Worm (Caenorhabditis elegans) whole organism, early embryonic: Measurements from ENCODE around the gene H01G02.1.

Source experiments
- aly-1 ChIP-seq: sonication (generic microtip); optimal IDR thresholded peaks from 2 replicates; lab custom pipeline; 2016; ENCODE audit warnings: missing genetic modification characterization, missing compliant biosample characterization
- ama-1 ChIP-seq: fragments of 150-350 bp; optimal IDR thresholded peaks from 2 replicates; lab custom pipeline; 2014
- ceh-36 ChIP-seq: sonication (generic microtip); optimal IDR thresholded peaks from 2 replicates; lab custom pipeline; 2016; ENCODE audit warnings: missing genetic modification characterization, inconsistent platforms, missing compliant biosample characterization
- hmbx-1 ChIP-seq: sonication (generic microtip); optimal IDR thresholded peaks from 2 replicates; lab custom pipeline; 2016; ENCODE audit warnings: mild to moderate bottlenecking, missing genetic modification characterization, missing compliant biosample characterization
- hmg-4 ChIP-seq: fragments of 200-800 bp; sonication (Bioruptor generic); optimal IDR thresholded peaks from 2 replicates; lab custom pipeline; 2018; ENCODE audit warnings: mild to moderate bottlenecking, missing genetic modification characterization, missing compliant biosample characterization
- pes-1 ChIP-seq: fragments of 200-800 bp; sonication (Bioruptor generic); IDR thresholded peaks from 2 replicates; pipeline ENCODE4 v1.3.6; 2022; ENCODE audit warnings: missing genetic modification reagents, missing genetic modification characterization, missing compliant biosample characterization
- tbx-37 ChIP-seq: fragments of 200-800 bp; sonication (Bioruptor generic); conservative IDR thresholded peaks from 2 replicates; pipeline ENCODE4 v1.3.6; 2022; ENCODE audit warnings: missing genetic modification reagents, missing genetic modification characterization, missing compliant biosample characterization
- tra-4 ChIP-seq: sonication (generic microtip); optimal IDR thresholded peaks from 2 replicates; lab custom pipeline; 2017; ENCODE audit warnings: missing genetic modification characterization, missing compliant biosample characterization

DNA sequence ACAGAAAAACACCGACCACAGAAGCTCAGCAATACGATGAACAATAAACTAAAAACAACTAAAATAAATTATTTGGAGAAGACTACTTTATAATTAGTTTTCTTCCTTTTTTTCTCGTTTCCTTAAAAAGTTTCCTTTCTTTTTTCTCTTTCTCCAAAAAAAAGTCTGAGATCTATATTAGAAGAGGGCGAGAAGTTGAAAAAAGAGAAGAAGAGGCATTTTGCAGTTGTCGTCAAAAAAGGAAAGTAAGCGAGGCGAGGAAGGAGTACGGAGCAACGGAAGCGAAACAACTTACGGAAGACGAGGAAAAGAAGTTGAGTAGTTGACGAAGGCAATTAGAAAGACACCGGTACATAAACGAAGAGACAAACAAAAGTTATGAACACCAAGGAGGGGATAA, 8.0 kb downstream of the H01G02.1 start:
- TF ChIP-seq ama-1 (lab: Kevin White, UChicago) (no peak), aly-1 (tag; lab: Kevin White, UChicago) (no peak), ceh-36 (no peak), tbx-37 (GFP tag; lab: Robert Waterston, UW) (no peak), hmg-4 (GFP tag; lab: Kevin White, UChicago) (no peak), tra-4 (tag; lab: Kevin White, UChicago) (no peak), pes-1 (GFP tag; lab: Robert Waterston, UW) (no peak), hmbx-1 (tag; lab: Kevin White, UChicago) (no peak)
